Worm (Caenorhabditis elegans): Measurements from ENCODE around the gene K10C9.7.

ce11 chrV:1038074-1038473 is 29.3 kb downstream of the K10C9.7 start:
- TF ChIP-seq fkh-10 (GFP tag; optimal IDR thresholded peaks at IDR 0.05) (no peak), snpc-4 (tag; optimal IDR thresholded peaks at IDR 0.05) (no peak)
